Fruit fly (Drosophila melanogaster) whole organism: ENCODE results near the gene CG43901.

ENCODE experiments used
- CG8478 ChIP-seq: fragments of >200 bp; optimal IDR thresholded peaks from 2 replicates; lab custom pipeline; 2018; ENCODE audit warnings: inconsistent platforms
- usp ChIP-seq: fragments of >200 bp; optimal IDR thresholded peaks from 2 replicates; lab custom pipeline; 2017; ENCODE audit warnings: missing biosample characterization, missing genetic modification characterization, mixed read lengths

DNA sequence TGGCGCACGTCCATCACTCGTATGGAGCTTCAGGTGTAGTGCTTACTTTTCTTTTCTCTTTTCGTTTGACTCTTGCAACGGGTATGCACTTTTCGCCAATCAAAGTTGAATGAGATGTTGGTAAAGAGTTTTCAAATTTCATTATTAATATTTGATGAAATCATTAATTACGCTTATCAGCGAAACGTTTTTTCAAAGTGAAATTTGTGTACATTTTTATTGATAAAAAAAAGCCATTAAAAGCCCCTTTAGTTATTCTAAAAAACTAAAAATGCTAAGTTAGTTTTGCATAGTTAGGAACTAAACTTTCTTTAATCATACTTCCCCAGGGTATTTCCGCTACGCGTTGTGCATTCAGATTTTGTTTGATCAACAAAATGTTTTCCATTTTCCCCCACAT is 47.7 kb downstream of the CG43901 start:
- TF ChIP-seq usp (GFP tag; lab: Kevin White, UChicago) (no peak), CG8478 (lab: Kevin White, UChicago) (no peak)
